Worm (Caenorhabditis elegans): Measurements from ENCODE around the gene K10B3.5.

ce11 chrX:3117204-3117603 lies 10.9 kb upstream of the K10B3.5 start:
- no peak for TF ChIP-seq dpl-1 (GFP tag; optimal IDR thresholded peaks at IDR 0.05)
- no peak for TF ChIP-seq lin-35 (GFP tag; optimal IDR thresholded peaks at IDR 0.05)
- no peak for TF ChIP-seq unc-130 (GFP tag; optimal IDR thresholded peaks at IDR 0.05)
- TF ChIP-seq unc-62 (GFP tag; optimal IDR thresholded peaks at IDR 0.05): no peak
- TF ChIP-seq hlh-12 (tag; optimal IDR thresholded peaks at IDR 0.05): no peak
- TF ChIP-seq xnd-1 (tag; optimal IDR thresholded peaks at IDR 0.05): no peak
- no peak for TF ChIP-seq hrde-1 (tag; optimal IDR thresholded peaks at IDR 0.05; ENCODE audit: borderline replicate concordance)
- no peak for TF ChIP-seq rcor-1 (GFP tag; IDR thresholded peaks at IDR 0.05)

Data from whole organism, young adult.